Worm (Caenorhabditis elegans): ENCODE results near the gene F10A3.4.

F10A3.4 gene

DNA sequence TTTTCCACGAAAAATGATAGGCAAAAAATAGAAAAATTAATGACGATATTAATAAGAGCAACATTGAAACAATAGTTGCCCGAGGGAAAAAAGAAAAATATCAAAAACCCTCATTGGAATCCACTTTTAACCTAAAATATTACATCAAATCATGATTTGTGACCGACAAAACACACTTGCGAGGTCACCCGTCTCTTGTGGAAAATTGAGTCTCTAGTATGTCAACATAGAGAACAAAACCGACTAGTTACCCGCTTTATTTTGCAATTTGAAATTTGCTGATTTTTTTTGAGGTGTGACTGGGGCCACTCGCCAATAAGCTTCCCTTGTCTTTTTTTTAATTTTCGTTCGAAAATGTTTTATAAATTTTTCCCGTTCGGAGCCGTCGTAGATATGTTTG lies 26.9 kb downstream of the F10A3.4 start, which contains the start of gene cyp-33D1:
cyp-33D1 (minus strand) TSS at position 101 of the 400 bp plus-strand sequence.
- TF ChIP-seq unc-62 (GFP tag; optimal IDR thresholded peaks at IDR 0.05): no peak

DNA sequence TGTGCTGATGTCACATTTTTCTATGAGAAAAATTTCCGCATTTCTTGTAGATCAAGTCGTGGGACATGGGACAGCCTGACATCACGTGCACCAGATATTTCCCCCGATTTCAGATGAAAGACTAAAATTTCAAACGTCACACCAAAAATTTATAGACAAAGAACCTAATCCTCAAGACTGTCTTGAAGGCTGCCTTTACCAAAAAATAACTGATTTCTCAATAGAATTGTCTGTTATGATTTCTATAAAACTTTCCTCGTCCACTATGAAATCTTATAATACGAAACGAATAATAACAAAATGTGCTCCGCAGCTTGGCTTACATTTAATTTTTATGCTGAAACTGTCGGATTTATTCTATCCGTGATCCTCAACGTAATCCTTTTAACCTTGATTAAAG lies 31.4 kb downstream of the F10A3.4 start, which contains the start of gene str-106:
str-106 (plus strand) TSS at position 301 of the 400 bp plus-strand sequence.
- no peak for TF ChIP-seq unc-62 (GFP tag; optimal IDR thresholded peaks at IDR 0.05)

DNA sequence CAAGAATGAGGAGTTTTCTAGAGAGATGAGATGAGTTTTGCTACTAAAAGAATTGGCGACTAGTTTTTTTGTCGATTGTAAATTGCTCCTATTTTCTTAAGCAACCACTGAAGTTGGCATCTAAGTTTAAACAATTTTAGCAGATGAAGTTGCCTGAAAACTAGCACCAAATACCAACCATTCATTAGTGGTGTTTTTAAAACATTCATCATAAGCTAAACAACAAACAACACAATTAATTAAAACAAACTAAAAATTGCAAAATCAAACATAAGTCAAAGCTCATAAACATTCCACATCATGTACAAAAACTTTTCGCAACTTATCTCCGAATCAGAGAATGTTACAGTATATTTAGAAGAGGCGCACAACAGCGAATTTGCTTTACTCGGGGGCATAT lies 33.2 kb downstream of the F10A3.4 start, which contains the start of gene srz-13:
srz-13 (plus strand) TSS at position 301 of the 400 bp plus-strand sequence.
- TF ChIP-seq unc-62 (GFP tag; optimal IDR thresholded peaks at IDR 0.05): no peak

DNA sequence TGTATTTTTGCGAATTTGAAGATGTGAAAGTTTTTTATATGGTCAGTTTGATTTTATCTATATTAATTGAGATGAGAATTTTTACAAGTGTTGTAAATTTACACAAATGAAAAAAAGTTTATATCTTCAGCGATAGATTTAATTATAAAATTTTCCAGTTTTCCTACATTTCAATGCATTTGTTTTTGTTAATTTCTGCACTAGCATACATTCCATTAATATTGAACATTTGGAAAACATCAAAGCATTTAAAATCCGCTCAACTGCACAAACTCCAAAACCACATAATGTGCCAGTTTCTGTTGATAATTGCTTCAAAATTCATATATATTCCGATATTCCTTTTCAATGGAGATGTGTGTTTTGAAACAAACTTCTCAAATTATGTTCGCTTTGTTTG lies 34.0 kb downstream of the F10A3.4 start, which contains the start of gene srh-277:
srh-277 (plus strand) TSS at position 301 of the 400 bp plus-strand sequence.
- no peak for TF ChIP-seq unc-62 (GFP tag; optimal IDR thresholded peaks at IDR 0.05)

DNA sequence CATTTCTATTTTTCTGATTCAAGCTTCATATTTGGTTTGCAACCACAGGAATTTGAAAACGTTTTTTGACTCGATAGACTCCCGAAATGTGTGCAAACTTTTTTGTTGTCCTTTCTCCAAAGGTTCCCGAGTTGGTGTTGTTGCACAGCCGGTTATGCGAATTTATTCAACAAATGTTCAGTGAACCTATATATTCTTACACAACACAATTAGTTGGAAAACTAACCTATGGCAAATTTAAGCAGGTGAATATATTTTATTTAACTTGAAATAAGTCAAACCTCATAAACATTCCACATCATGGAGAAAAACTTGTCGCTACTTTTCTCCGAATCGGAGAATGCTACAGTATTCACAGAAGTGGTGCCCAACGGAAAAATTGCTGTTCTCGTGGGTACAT lies 34.5 kb downstream of the F10A3.4 start, which contains the start of gene srz-14:
srz-14 (plus strand) TSS at position 301 of the 400 bp plus-strand sequence.
- TF ChIP-seq unc-62 (GFP tag; optimal IDR thresholded peaks at IDR 0.05): no peak

DNA sequence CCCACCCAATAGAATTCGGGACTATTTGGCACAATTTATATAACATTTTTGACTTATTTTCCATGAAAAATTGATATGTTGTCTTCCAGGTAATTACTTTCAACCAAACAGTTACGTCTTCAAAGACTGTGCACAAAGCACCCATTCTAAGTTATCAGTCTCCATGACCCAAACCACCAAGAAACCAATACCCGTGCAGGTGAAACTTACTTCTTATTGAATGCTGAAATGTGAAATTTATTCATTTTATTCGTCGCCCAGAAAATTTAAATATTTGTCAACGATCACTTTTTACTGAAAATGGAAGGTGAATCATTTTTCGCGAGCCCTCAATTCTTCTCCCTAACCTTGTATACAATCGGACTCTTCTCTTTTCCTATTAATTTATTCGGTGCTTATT lies 41.6 kb downstream of the F10A3.4 start, which contains the start of gene srh-281:
srh-281 (plus strand) TSS at position 301 of the 400 bp plus-strand sequence.
- no peak for TF ChIP-seq unc-62 (GFP tag; optimal IDR thresholded peaks at IDR 0.05)

DNA sequence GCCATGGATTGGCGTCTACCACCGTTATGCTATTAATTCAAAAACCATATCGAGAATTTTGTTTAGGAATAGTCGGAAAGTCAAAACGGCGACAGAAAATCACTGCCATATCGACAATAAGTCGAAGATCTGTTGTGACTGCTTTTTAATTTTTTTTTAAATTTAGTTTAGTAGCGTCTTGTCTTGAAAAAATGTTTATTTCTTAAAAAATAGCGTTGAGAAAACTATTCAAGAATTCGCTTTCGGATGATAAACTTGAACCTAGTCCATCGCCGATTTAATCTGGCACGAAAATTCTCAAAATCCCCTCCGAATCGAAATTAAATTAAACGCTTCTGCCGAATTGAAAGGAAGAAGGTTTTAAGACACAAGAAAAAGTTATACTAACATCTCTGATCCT lies 43.2 kb downstream of the F10A3.4 start, which contains the start of gene srh-279:
srh-279 (plus strand) TSS at position 301 of the 400 bp plus-strand sequence.
- no peak for TF ChIP-seq unc-62 (GFP tag; optimal IDR thresholded peaks at IDR 0.05)

DNA sequence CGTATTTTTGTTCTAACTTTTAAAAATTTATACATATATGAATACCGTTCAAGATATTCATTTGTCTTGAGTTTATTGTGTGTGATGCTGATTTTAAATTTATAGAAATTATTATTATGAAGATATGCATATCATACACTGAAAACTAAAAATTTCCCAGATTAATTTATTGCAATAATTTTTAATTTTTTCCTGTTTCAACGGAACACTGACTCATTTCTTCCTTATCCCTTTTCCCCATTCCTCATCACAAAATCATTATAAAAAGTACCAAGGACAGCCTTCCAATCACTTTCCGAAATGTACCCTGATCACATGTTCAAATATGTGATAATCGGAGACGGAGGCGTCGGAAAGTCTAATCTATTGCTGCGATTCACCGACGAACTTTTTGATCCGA lies 45.7 kb downstream of the F10A3.4 start, which contains the start of gene rabr-4:
rabr-4 (plus strand) TSS at position 301 of the 400 bp plus-strand sequence.
- no peak for TF ChIP-seq unc-62 (GFP tag; optimal IDR thresholded peaks at IDR 0.05)

DNA sequence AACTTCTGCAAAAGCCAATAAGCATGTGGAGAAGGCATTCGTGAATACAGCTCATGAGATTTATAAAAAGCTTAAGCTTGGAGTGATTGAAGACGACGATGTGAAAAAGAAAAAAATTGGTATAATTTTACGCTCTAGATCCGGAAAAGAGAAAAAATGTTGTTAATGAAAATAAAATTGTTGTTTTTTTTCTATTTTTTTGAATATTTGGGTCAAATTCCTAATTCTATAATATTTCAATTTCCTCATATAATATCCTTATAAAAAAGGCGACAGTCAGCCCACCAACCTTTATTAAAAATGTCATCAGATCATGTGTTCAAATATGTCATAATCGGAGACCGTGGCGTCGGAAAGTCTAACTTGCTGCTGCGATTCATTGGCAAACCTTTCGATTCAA lies 46.5 kb downstream of the F10A3.4 start, which contains the start of gene rabr-3:
rabr-3 (plus strand) TSS at position 301 of the 400 bp plus-strand sequence.
- no peak for TF ChIP-seq unc-62 (GFP tag; optimal IDR thresholded peaks at IDR 0.05)

DNA sequence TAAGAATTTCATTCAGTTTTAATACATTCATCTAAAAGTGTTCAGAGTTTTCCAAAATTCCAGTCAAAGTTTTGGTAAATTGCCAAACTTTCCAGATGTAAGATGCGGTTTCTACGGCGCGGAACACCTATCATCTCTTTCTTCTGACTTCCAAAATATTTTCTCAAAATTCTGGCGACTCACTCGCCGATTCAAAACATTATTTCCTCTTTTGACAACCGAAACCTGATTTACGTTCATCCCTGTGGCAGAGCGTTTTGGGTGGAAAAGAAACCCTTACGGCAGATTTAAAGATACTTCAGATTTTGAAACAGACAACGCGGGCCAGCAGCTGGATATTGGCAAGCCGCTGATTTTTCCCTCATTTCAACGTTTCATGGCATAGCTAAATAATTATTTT lies 49.1 kb downstream of the F10A3.4 start, which contains the start of gene F11A5.5:
F11A5.5 (plus strand) TSS at position 301 of the 400 bp plus-strand sequence.
- no peak for TF ChIP-seq unc-62 (GFP tag; optimal IDR thresholded peaks at IDR 0.05)
